Worm (Caenorhabditis elegans) whole organism, L4 larva: ENCODE data around the gene ptp-1.

Experiments
- F10B5.3 ChIP-seq: sonication (generic microtip); optimal IDR thresholded peaks from 2 replicates; lab custom pipeline; 2016; ENCODE audit warnings: mild to moderate bottlenecking, missing genetic modification characterization, missing compliant biosample characterization
- R02D3.7 ChIP-seq: fragments of 150-350 bp; sonication (generic microtip); optimal IDR thresholded peaks from 3 replicates; lab custom pipeline; 2014; ENCODE audit warnings: missing biosample characterization, missing genetic modification characterization
- Y105C5A.15 ChIP-seq: fragments of 200-800 bp; sonication (Bioruptor generic); IDR thresholded peaks from 2 replicates; pipeline ENCODE4 v1.3.6; 2022; ENCODE audit warnings: missing genetic modification characterization, missing compliant biosample characterization
- Y75B8A.6 ChIP-seq: fragments of 200-800 bp; sonication (Bioruptor generic); IDR thresholded peaks from 2 replicates; pipeline ENCODE4 v1.3.6; 2022; ENCODE audit warnings: missing genetic modification reagents, missing genetic modification characterization, missing compliant biosample characterization
- aha-1 ChIP-seq: fragments of 150-350 bp; peaks from one replicate; lab custom pipeline; 2014; ENCODE audit warnings: missing biosample characterization, missing genetic modification characterization
- dpl-1 ChIP-seq: fragments of 150-350 bp; optimal IDR thresholded peaks from 2 replicates; lab custom pipeline; 2014; ENCODE audit warnings: missing biosample characterization, missing genetic modification reagents, missing genetic modification characterization
- dve-1 ChIP-seq: sonication (generic microtip); optimal IDR thresholded peaks from 2 replicates; lab custom pipeline; 2017; ENCODE audit warnings: antibody characterized with exemption, mild to moderate bottlenecking, missing genetic modification characterization, missing compliant biosample characterization; ENCODE audit not compliant: insufficient read depth
- egl-43 ChIP-seq: fragments of 200-800 bp; sonication (Bioruptor generic); IDR thresholded peaks from 2 replicates; pipeline ENCODE4 v1.3.6; 2022; ENCODE audit warnings: missing genetic modification reagents, missing genetic modification characterization, missing compliant biosample characterization
- gei-8 ChIP-seq: fragments of 200-800 bp; sonication (Bioruptor generic); optimal IDR thresholded peaks from 2 replicates; lab custom pipeline; 2018; ENCODE audit warnings: mild to moderate bottlenecking, missing genetic modification characterization, missing compliant biosample characterization
- hif-1 ChIP-seq, 2 experiments: sonication (generic microtip); optimal IDR thresholded peaks; 2 replicates each; lab custom pipeline; 2016 to 2017; ENCODE audit warnings: missing compliant biosample characterization in 2 of 2, missing genetic modification characterization in 2 of 2, missing genetic modification reagents in 2 of 2, missing genotype in 2 of 2, mild to moderate bottlenecking in 1 of 2
- hlh-11 ChIP-seq: fragments of 200-800 bp; sonication (Bioruptor generic); optimal IDR thresholded peaks from 2 replicates; lab custom pipeline; 2018; ENCODE audit warnings: mild to moderate bottlenecking, missing genetic modification characterization, missing compliant biosample characterization
- hlh-30 ChIP-seq: sonication (generic microtip); optimal IDR thresholded peaks from 2 replicates; lab custom pipeline; 2017; ENCODE audit warnings: antibody characterized with exemption, mild to moderate bottlenecking, missing genetic modification characterization, missing compliant biosample characterization; ENCODE audit not compliant: insufficient read depth
- lin-29 ChIP-seq: fragments of 200-800 bp; sonication (Bioruptor generic); IDR thresholded peaks from 2 replicates; pipeline ENCODE4 v1.3.6; 2022; ENCODE audit warnings: missing genetic modification reagents, missing genetic modification characterization, missing compliant biosample characterization
- lin-38 ChIP-seq: fragments of 200-800 bp; sonication (Bioruptor generic); IDR thresholded peaks from 2 replicates; pipeline ENCODE4 v1.3.6; 2022; ENCODE audit warnings: missing genetic modification reagents, missing genetic modification characterization, missing compliant biosample characterization
- lir-3 ChIP-seq: sonication (generic microtip); optimal IDR thresholded peaks from 2 replicates; lab custom pipeline; 2016; ENCODE audit warnings: mild to moderate bottlenecking, missing genetic modification characterization, missing compliant biosample characterization
- lsy-2 ChIP-seq, 2 experiments: fragments of 150-350 bp in 1 of 2; sonication (generic microtip) in 1 of 2; optimal IDR thresholded peaks; 2 replicates each; lab custom pipeline; 2014 to 2017; ENCODE audit warnings: missing biosample characterization in 2 of 2, missing genetic modification characterization in 2 of 2
- mes-2 ChIP-seq: sonication (generic microtip); optimal IDR thresholded peaks from 2 replicates; lab custom pipeline; 2016; ENCODE audit warnings: missing genotype, mild to moderate bottlenecking, missing genetic modification characterization, missing compliant biosample characterization; ENCODE audit not compliant: poor library complexity, severe bottlenecking
- nhr-11 ChIP-seq: fragments of 150-350 bp; optimal IDR thresholded peaks from 2 replicates; lab custom pipeline; 2014; ENCODE audit warnings: missing biosample characterization, missing genetic modification characterization
- nhr-28 ChIP-seq: fragments of 150-350 bp; optimal IDR thresholded peaks from 2 replicates; lab custom pipeline; 2014; ENCODE audit warnings: missing biosample characterization, missing genetic modification characterization
- pha-4 ChIP-seq, 2 experiments: fragments of 150-350 bp in 1 of 2; fragments of 200-800 bp in 1 of 2; sonication (Bioruptor generic) in 1 of 2; IDR thresholded peaks in 1 of 2; optimal IDR thresholded peaks in 1 of 2; 2 replicates each; pipeline versions ENCODE4 v1.3.6 to Lab custom; 2014 to 2022; ENCODE audit warnings: missing genetic modification characterization in 2 of 2, missing genetic modification reagents in 2 of 2, missing biosample characterization in 1 of 2, missing compliant biosample characterization in 1 of 2
- php-3 ChIP-seq: fragments of 200-800 bp; sonication (Bioruptor generic); IDR thresholded peaks from 2 replicates; pipeline ENCODE4 v1.3.6; 2022; ENCODE audit warnings: missing genetic modification reagents, missing genetic modification characterization, missing compliant biosample characterization
- set-16 ChIP-seq: fragments of 200-800 bp; sonication (Bioruptor generic); IDR thresholded peaks from 2 replicates; pipeline ENCODE4 v1.3.6; 2022; ENCODE audit warnings: missing genetic modification reagents, missing genetic modification characterization, missing compliant biosample characterization
- snpc-1.2 ChIP-seq: fragments of 200-800 bp; sonication (Bioruptor generic); IDR thresholded peaks from 2 replicates; pipeline ENCODE4 v1.3.6; 2022; ENCODE audit warnings: missing genetic modification reagents, missing genetic modification characterization, missing compliant biosample characterization
- spr-3 ChIP-seq: fragments of 200-800 bp; sonication (Bioruptor generic); optimal IDR thresholded peaks from 2 replicates; lab custom pipeline; 2018; ENCODE audit warnings: mild to moderate bottlenecking, missing genetic modification characterization, missing compliant biosample characterization
- tra-1 ChIP-seq: fragments of 200-800 bp; sonication (Bioruptor generic); IDR thresholded peaks from 2 replicates; pipeline ENCODE4 v1.3.6; 2022; ENCODE audit warnings: missing genetic modification reagents, missing genetic modification characterization, missing compliant biosample characterization
- unc-62 ChIP-seq, 3 experiments: fragments of 150-350 bp in 1 of 3; sonication (generic microtip); optimal IDR thresholded peaks in 2 of 3; peaks in 1 of 3; 1 replicate in 1 of 3; 2 replicates in 2 of 3; lab custom pipeline; 2014 to 2017; ENCODE audit warnings: missing biosample characterization in 3 of 3, missing genetic modification characterization in 3 of 3, missing genetic modification reagents in 3 of 3, missing genotype in 1 of 3
- zfp-2 ChIP-seq: sonication (generic microtip); optimal IDR thresholded peaks from 2 replicates; lab custom pipeline; 2016; ENCODE audit warnings: mild to moderate bottlenecking, missing genetic modification characterization, missing compliant biosample characterization
- zip-2 ChIP-seq: fragments of 150-350 bp; optimal IDR thresholded peaks from 2 replicates; lab custom pipeline; 2014; ENCODE audit warnings: missing biosample characterization, missing genetic modification characterization

ptp-1 gene

ce11 chrIII:3650677-3651315 is 60.3 kb downstream of the ptp-1 start, which contains the start of the genes madf-8 and gsr-1:
Gene madf-8 (minus strand): TSS chrIII:3650832.
Gene gsr-1 (plus strand): TSS chrIII:3650907.
- peak; percentile 21 for TF ChIP-seq hlh-30 (tag; lab: Kevin White, UChicago)
- TF ChIP-seq zfp-2: no peak
- no peak for TF ChIP-seq lin-29 (GFP tag; lab: Robert Waterston, UW)
- no peak for TF ChIP-seq lir-3 (tag; lab: Kevin White, UChicago)
- no peak for TF ChIP-seq hlh-11 (tag; lab: Kevin White, UChicago)
- TF ChIP-seq F10B5.3 (tag; lab: Kevin White, UChicago): no peak
- peak; percentile 90 for TF ChIP-seq nhr-28 (tag; lab: Kevin White, UChicago)
- no peak for TF ChIP-seq Y105C5A.15 (GFP tag; lab: Robert Waterston, UW)
- no peak for TF ChIP-seq R02D3.7 (tag; lab: Kevin White, UChicago)
- peak; percentile 27 for TF ChIP-seq lin-38 (GFP tag; lab: Robert Waterston, UW)
- TF ChIP-seq nhr-11: peak; percentile 45
- peak; percentile 22 for TF ChIP-seq dve-1 (tag; lab: Kevin White, UChicago)
- TF ChIP-seq hif-1 (tag; optimal IDR thresholded peaks at IDR 0.05; lab: Kevin White, UChicago): peak in 1 of 2 experiments; percentile 4
- peak; percentile 75 for TF ChIP-seq dpl-1 (GFP tag; lab: Kevin White, UChicago)
- no peak for TF ChIP-seq egl-43 (GFP tag; lab: Robert Waterston, UW)
- peak; percentile 80 for TF ChIP-seq mes-2 (tag; lab: Kevin White, UChicago)
- peak in 1 of 2 experiments; percentile 26 for TF ChIP-seq lsy-2 (tag; optimal IDR thresholded peaks at IDR 0.05; lab: Kevin White, UChicago)
- TF ChIP-seq, all 104 proteins: peak for 9

ce11 chrIII:3652427-3652826 is 61.9 kb downstream of the ptp-1 start:
- TF ChIP-seq Y105C5A.15 (GFP tag; lab: Robert Waterston, UW) (no peak), set-16 (peak; percentile 31; the same call in 1 of the 2 replicates), unc-62 (GFP tag; optimal IDR thresholded peaks at IDR 0.05 in 1 of 2; lab: Kevin White, UChicago) (peak in 1 of 2 experiments; percentile 98), unc-62 (tag; optimal IDR thresholded peaks at IDR 0.05; lab: Kevin White, UChicago) (no peak), spr-3 (GFP tag; lab: Kevin White, UChicago) (no peak)

DNA sequence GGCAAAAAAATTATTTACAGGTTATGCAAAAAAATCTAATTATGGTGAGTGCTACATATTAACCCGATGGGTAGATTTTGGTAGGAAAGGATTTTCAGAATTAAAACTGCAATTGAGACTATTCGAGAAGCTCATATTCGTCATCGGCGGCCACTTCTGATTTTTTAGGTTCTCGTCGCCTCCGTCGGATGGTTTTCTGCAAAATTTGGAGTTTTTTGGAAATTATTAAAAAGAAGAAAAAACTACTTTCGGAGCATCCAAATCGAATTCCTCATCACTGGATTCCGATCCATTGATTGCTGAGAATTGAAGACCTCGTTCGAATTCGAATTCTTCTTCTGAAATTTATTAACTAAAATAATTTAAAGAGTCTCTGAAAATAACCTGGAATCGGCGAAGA is 62.4 kb downstream of the ptp-1 start:
- TF ChIP-seq lin-38 (GFP tag; lab: Robert Waterston, UW): peak; percentile 12; the same call in 1 of the 2 replicates
- no peak for TF ChIP-seq zip-2
- TF ChIP-seq aha-1 (tag; lab: Kevin White, UChicago): peak; percentile 3
- 0 out of 2 replicates have a peak, but pooled peaks have one; percentile 41 for TF ChIP-seq php-3 (GFP tag; lab: Robert Waterston, UW)
- no peak for TF ChIP-seq Y75B8A.6
- peak; percentile 5 for TF ChIP-seq dve-1 (tag; lab: Kevin White, UChicago)
- peak; percentile 25 for TF ChIP-seq gei-8 (GFP tag; lab: Kevin White, UChicago)
- 0 out of 2 replicates have a peak, but pooled peaks have one; percentile 17 for TF ChIP-seq lin-29 (GFP tag; lab: Robert Waterston, UW)
- TF ChIP-seq pha-4 (GFP tag; IDR thresholded peaks at IDR 0.05; lab: Robert Waterston, UW): peak; percentile 42; the same call in 1 of the 2 replicates
- no peak for TF ChIP-seq pha-4 (tag; optimal IDR thresholded peaks at IDR 0.05; lab: Kevin White, UChicago)
- 0 out of 2 replicates have a peak, but pooled peaks have one; percentile 13 for TF ChIP-seq tra-1 (GFP tag; lab: Robert Waterston, UW)
- TF ChIP-seq, all 104 proteins: peak for 8

- no peak for TF ChIP-seq zfp-2
- TF ChIP-seq egl-43 (GFP tag; lab: Robert Waterston, UW): no peak
- no peak for TF ChIP-seq snpc-1.2 (GFP tag; lab: Robert Waterston, UW)
- TF ChIP-seq tra-1 (GFP tag; lab: Robert Waterston, UW): no peak
Measured at ce11 chrIII:3657479-3657878, 67.0 kb downstream of the ptp-1 start, which contains the start of gene C46F11.5. Gene C46F11.5 (minus strand): TSS chrIII:3657606.
